Worm (Caenorhabditis elegans): ENCODE results near the gene C12D8.13.

Gene C12D8.13

DNA sequence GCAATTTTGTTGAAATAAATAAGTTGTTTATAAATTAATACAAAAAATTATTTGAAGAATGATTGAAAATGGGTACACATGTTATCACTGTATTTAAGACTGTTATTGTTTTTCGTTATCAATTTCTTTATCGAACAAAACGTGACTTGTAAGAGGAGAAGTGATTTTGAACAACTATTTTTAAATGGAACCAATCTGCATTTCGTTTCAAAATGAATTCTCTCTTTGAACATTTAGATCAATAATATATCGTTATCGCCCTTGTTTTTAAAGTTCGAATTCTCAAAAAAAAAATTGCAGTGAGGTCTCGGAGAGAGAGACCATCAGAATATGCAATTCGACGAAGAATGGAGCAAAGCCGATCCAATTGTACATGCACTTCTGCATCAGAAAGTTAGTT is 41.3 kb downstream of the C12D8.13 start, which contains the start of gene cul-5:
Gene cul-5 (plus strand): TSS at position 301 of the 400 bp plus-strand sequence.
- TF ChIP-seq rnt-1 (tag; optimal IDR thresholded peaks at IDR 0.05), result no peak
- TF ChIP-seq elt-2 (tag; optimal IDR thresholded peaks at IDR 0.05), result peak; percentile 41

DNA sequence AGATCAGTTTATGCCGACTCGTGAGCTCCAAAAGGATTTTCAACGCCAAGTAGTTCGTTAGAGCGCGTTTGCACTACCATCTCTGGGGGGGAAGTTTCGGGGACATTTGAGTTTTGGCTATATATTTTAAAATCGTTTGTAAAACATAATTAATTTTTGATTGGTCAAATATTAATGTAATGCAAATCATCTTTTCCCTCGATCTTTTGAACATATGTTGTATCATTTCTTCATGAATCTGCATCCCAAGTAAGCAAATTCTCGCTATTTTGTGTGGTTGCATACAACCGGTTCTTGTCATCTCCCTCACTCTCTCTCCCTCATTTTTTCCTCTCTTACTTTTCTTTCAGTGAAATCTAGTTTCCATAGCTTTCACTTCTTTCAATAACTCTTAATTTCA is 42.3 kb downstream of the C12D8.13 start:
- peak; percentile 44 for TF ChIP-seq C16A3.4 (tag; optimal IDR thresholded peaks at IDR 0.05)
- TF ChIP-seq lsy-2 (tag; optimal IDR thresholded peaks at IDR 0.05), result peak; percentile 52 to 81
- TF ChIP-seq lin-35 (GFP tag; optimal IDR thresholded peaks at IDR 0.05), result peak; percentile 50 to 76
- TF ChIP-seq mep-1 (tag; optimal IDR thresholded peaks at IDR 0.05), result peak; percentile 37
- no peak for TF ChIP-seq zag-1 (tag; optimal IDR thresholded peaks at IDR 0.05)
- TF ChIP-seq nhr-85 (tag), result peak; percentile 90
- TF ChIP-seq lin-15B (tag; optimal IDR thresholded peaks at IDR 0.05), result peak; percentile 41
- TF ChIP-seq ama-1 (optimal IDR thresholded peaks at IDR 0.05), result no peak
- TF ChIP-seq pqm-1 (tag; optimal IDR thresholded peaks at IDR 0.05), result no peak
- peak; percentile 81 for TF ChIP-seq snu-23 (GFP tag; optimal IDR thresholded peaks at IDR 0.05)
- peak; percentile 62 for TF ChIP-seq vab-15 (tag; optimal IDR thresholded peaks at IDR 0.05)
- peak; percentile 24 for TF ChIP-seq elt-2 (tag; optimal IDR thresholded peaks at IDR 0.05)
- no peak for TF ChIP-seq unc-98 (GFP tag; IDR thresholded peaks at IDR 0.05)
- TF ChIP-seq nhr-71 (tag; optimal IDR thresholded peaks at IDR 0.05), result peak; percentile 84
- no peak for TF ChIP-seq alr-1 (tag; optimal IDR thresholded peaks at IDR 0.05; ENCODE audit: borderline replicate concordance)
- no peak for TF ChIP-seq aha-1 (tag; optimal IDR thresholded peaks at IDR 0.05)
- TF ChIP-seq fos-1 (tag; optimal IDR thresholded peaks at IDR 0.05), result no peak
- peak; percentile 85 for TF ChIP-seq fkh-8 (tag; optimal IDR thresholded peaks at IDR 0.05)
- TF ChIP-seq fkh-4 (tag; optimal IDR thresholded peaks at IDR 0.05; ENCODE audit: borderline replicate concordance), result peak; percentile 34
- TF ChIP-seq ceh-90 (tag; optimal IDR thresholded peaks at IDR 0.05), result peak; percentile 35
- TF ChIP-seq unc-86 (tag; optimal IDR thresholded peaks at IDR 0.05), result peak; percentile 53
- TF ChIP-seq ztf-4 (tag; optimal IDR thresholded peaks at IDR 0.05), result no peak
- TF ChIP-seq blmp-1 (tag; optimal IDR thresholded peaks at IDR 0.05), result peak; percentile 95
- TF ChIP-seq efl-1 (optimal IDR thresholded peaks at IDR 0.05), result peak; percentile 59 to 60
- peak; percentile 49 to 95 for TF ChIP-seq efl-1 (GFP tag; optimal IDR thresholded peaks at IDR 0.05 in 1 of 2)
- peak; percentile 79 for TF ChIP-seq xbp-1 (tag; optimal IDR thresholded peaks at IDR 0.05)
- no peak for TF ChIP-seq mef-2 (tag; optimal IDR thresholded peaks at IDR 0.05)
- TF ChIP-seq nhr-77 (tag; optimal IDR thresholded peaks at IDR 0.05), result peak; percentile 70
- TF ChIP-seq ces-1 (GFP tag; optimal IDR thresholded peaks at IDR 0.05), result no peak
- no peak for TF ChIP-seq ceh-8 (GFP tag; optimal IDR thresholded peaks at IDR 0.05)
- TF ChIP-seq nhr-19 (GFP tag; conservative IDR thresholded peaks at IDR 0.05), result peak; percentile 77
- peak; percentile 34; the same call in 1 of the 2 replicates for TF ChIP-seq mab-9 (GFP tag; IDR thresholded peaks at IDR 0.05)
- no peak for TF ChIP-seq nhr-76 (tag; optimal IDR thresholded peaks at IDR 0.05)
- peak; percentile 32 to 56 (median 39) for TF ChIP-seq dpl-1 (GFP tag; optimal IDR thresholded peaks at IDR 0.05)
- peak; percentile 80 for TF ChIP-seq nhr-90 (tag; optimal IDR thresholded peaks at IDR 0.05; ENCODE audit: poor library complexity)
- no peak for TF ChIP-seq mdl-1 (tag; optimal IDR thresholded peaks at IDR 0.05)
- TF ChIP-seq tbx-2 (tag; optimal IDR thresholded peaks at IDR 0.05), result peak; percentile 75
- no peak for TF ChIP-seq hpl-2 (GFP tag; optimal IDR thresholded peaks at IDR 0.05)
- TF ChIP-seq jun-1 (tag; optimal IDR thresholded peaks at IDR 0.05), result peak; percentile 39
- peak; percentile 41 for TF ChIP-seq pag-3 (tag; optimal IDR thresholded peaks at IDR 0.05; ENCODE audit: borderline replicate concordance, insufficient read depth)
- TF ChIP-seq C04F5.9 (tag; optimal IDR thresholded peaks at IDR 0.05), result peak; percentile 52
- no peak for TF ChIP-seq elt-3 (tag; optimal IDR thresholded peaks at IDR 0.05)
- TF ChIP-seq nhr-20 (tag; optimal IDR thresholded peaks at IDR 0.05), result peak; percentile 85
- TF ChIP-seq hlh-17 (GFP tag; optimal IDR thresholded peaks at IDR 0.05; ENCODE audit: borderline replicate concordance), result no peak
- no peak for TF ChIP-seq Y116A8C.19 (tag; optimal IDR thresholded peaks at IDR 0.05; ENCODE audit: borderline replicate concordance)
- TF ChIP-seq snpc-4 (tag; optimal IDR thresholded peaks at IDR 0.05), result peak; percentile 54
- no peak for TF ChIP-seq C34B4.2 (tag; optimal IDR thresholded peaks at IDR 0.05)
- TF ChIP-seq irx-1 (tag; optimal IDR thresholded peaks at IDR 0.05), result peak; percentile 34
- peak; percentile 34 for TF ChIP-seq skn-1 (tag; optimal IDR thresholded peaks at IDR 0.05)
- peak; percentile 71 for TF ChIP-seq swsn-7 (tag; optimal IDR thresholded peaks at IDR 0.05)
